Worm (Caenorhabditis elegans) whole organism, midembryonic: Measurements from ENCODE around the gene mbk-2.

ENCODE experiments used
- T22C8.4 ChIP-seq: fragments of 200-800 bp; sonication (Bioruptor generic); IDR thresholded peaks from 2 replicates; pipeline ENCODE4 v1.3.6; 2022; ENCODE audit warnings: missing genetic modification characterization, missing compliant biosample characterization
- cog-1 ChIP-seq: sonication (generic microtip); optimal IDR thresholded peaks from 2 replicates; lab custom pipeline; 2016; ENCODE audit warnings: missing genetic modification characterization, missing compliant biosample characterization
- flt-1 ChIP-seq: fragments of 200-800 bp; sonication (Bioruptor generic); IDR thresholded peaks from 2 replicates; pipeline ENCODE4 v1.3.6; 2022; ENCODE audit warnings: missing genetic modification characterization, missing compliant biosample characterization
- klf-2 ChIP-seq: fragments of 200-800 bp; sonication (Bioruptor generic); conservative IDR thresholded peaks from 2 replicates; pipeline ENCODE4 v1.3.6; 2022; ENCODE audit warnings: missing genetic modification reagents, missing genetic modification characterization, missing compliant biosample characterization
- med-1 ChIP-seq: sonication (generic microtip); optimal IDR thresholded peaks from 2 replicates; lab custom pipeline; 2017; ENCODE audit warnings: missing genetic modification characterization, mild to moderate bottlenecking, missing compliant biosample characterization, antibody characterized with exemption, missing genetic modification reagents; ENCODE audit not compliant: insufficient read depth
- ref-1 ChIP-seq: fragments of 200-800 bp; sonication (Bioruptor generic); conservative IDR thresholded peaks from 2 replicates; pipeline ENCODE4 v1.3.6; 2022; ENCODE audit warnings: missing genetic modification reagents, missing genetic modification characterization, missing compliant biosample characterization
- tab-1 ChIP-seq: fragments of 200-800 bp; sonication (Bioruptor generic); IDR thresholded peaks from 2 replicates; pipeline ENCODE4 v1.3.6; 2022; ENCODE audit warnings: missing genetic modification characterization, missing compliant biosample characterization
- ztf-23 ChIP-seq: fragments of 200-800 bp; sonication (Bioruptor generic); IDR thresholded peaks from 2 replicates; pipeline ENCODE4 v1.3.6; 2022; ENCODE audit warnings: missing genetic modification reagents, missing genetic modification characterization, missing compliant biosample characterization
- ztf-29 ChIP-seq: fragments of 200-800 bp; sonication (Bioruptor generic); IDR thresholded peaks from 2 replicates; pipeline ENCODE4 v1.3.6; 2022; ENCODE audit warnings: missing genetic modification reagents, missing genetic modification characterization, missing compliant biosample characterization

mbk-2 gene

ce11 chrIV:12977650-12978049, 31.3 kb upstream of the mbk-2 start:
- TF ChIP-seq tab-1 (GFP tag; lab: Robert Waterston, UW) (no peak), cog-1 (tag; lab: Kevin White, UChicago) (no peak), ztf-23 (GFP tag; lab: Robert Waterston, UW) (no peak), T22C8.4 (GFP tag; lab: Robert Waterston, UW) (no peak), ref-1 (no peak), klf-2 (GFP tag; lab: Robert Waterston, UW) (no peak), med-1 (GFP tag; lab: Kevin White, UChicago) (no peak), flt-1 (GFP tag; lab: Robert Waterston, UW) (no peak), ztf-29 (GFP tag; lab: Robert Waterston, UW) (no peak)

ce11 chrIV:12978307-12979036, 30.5 kb upstream of the mbk-2 start, which contains the start of gene K10D11.2:
K10D11.2 (plus strand) TSS chrIV:12978986.
- TF ChIP-seq flt-1 (GFP tag; lab: Robert Waterston, UW) (no peak), tab-1 (GFP tag; lab: Robert Waterston, UW) (no peak), ref-1 (no peak), ztf-23 (GFP tag; lab: Robert Waterston, UW) (no peak), T22C8.4 (GFP tag; lab: Robert Waterston, UW) (no peak), cog-1 (tag; lab: Kevin White, UChicago) (no peak), klf-2 (GFP tag; lab: Robert Waterston, UW) (no peak), ztf-29 (GFP tag; lab: Robert Waterston, UW) (no peak), med-1 (GFP tag; lab: Kevin White, UChicago) (no peak)

DNA sequence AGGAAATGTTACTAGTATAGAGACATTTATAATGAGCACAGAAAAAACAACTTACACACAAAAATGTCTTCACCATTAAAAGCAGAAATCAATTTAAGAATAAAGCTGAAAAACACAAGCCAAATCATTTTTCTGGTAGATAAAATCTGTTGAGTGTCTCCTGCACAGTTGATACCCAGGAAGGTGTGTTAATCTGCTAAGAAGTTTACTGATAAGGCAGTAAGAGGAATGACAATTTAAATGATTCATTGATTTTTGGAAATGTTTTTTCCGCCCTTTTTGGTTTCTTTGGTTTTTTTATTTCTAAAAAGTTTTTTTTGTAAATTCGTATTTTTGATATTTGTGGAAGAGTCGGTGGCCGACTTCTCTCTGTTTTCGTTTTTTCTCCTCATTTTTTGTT, 23.0 kb upstream of the mbk-2 start, which contains the start of gene K10D11.3:
Gene K10D11.3 (minus strand): TSS at position 174 of the 400 bp plus-strand sequence.
- TF ChIP-seq flt-1 (GFP tag; lab: Robert Waterston, UW) (no peak), T22C8.4 (GFP tag; lab: Robert Waterston, UW) (no peak), ref-1 (no peak), med-1 (GFP tag; lab: Kevin White, UChicago) (no peak), klf-2 (GFP tag; lab: Robert Waterston, UW) (no peak), cog-1 (tag; lab: Kevin White, UChicago) (no peak), ztf-23 (GFP tag; lab: Robert Waterston, UW) (no peak), tab-1 (GFP tag; lab: Robert Waterston, UW) (no peak), ztf-29 (GFP tag; lab: Robert Waterston, UW) (no peak)

DNA sequence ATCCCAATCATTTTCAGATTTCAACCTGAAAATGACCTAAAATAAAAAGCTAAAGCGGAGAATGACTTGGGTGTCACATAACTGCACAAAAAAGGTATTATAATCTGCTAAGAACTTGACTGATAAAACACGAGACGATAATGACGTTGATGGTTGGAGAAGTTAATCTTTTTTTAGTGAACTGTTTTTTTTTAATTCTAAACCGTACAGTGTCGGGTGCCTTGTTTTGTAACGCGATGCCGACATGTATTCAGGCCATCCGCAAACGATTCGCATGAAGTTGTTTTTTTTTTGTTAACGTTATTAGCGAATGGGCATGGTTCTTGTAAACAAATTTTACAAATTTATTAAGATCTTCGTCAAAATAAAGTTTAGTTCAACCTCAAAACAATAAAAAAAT, 19.6 kb upstream of the mbk-2 start, which contains the start of gene K10D11.6:
Gene K10D11.6 (minus strand): TSS at position 101 of the 400 bp plus-strand sequence.
- no peak for TF ChIP-seq ref-1

DNA sequence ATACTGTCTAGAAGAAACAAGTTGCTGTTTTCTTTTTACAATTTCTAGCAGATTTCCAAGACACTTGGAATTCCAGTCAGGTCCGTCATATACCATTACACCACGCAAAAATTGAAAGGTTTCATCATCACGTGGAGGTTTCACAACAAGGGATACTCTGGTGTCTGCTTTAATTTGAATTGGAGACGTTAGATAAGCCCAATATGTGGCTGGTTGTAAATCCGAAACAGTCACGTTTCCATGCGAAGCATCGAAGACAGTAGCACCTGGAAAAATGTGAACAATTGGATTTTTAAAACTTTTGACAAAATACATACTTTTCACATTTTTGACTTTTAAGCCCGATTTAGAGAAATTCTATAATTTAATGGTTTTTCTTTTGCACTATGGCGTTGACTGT, 18.3 kb upstream of the mbk-2 start:
- no peak for TF ChIP-seq ref-1
- TF ChIP-seq med-1 (GFP tag; lab: Kevin White, UChicago), result no peak
- no peak for TF ChIP-seq T22C8.4 (GFP tag; lab: Robert Waterston, UW)
- TF ChIP-seq klf-2 (GFP tag; lab: Robert Waterston, UW), result no peak
- TF ChIP-seq tab-1 (GFP tag; lab: Robert Waterston, UW), result no peak

DNA sequence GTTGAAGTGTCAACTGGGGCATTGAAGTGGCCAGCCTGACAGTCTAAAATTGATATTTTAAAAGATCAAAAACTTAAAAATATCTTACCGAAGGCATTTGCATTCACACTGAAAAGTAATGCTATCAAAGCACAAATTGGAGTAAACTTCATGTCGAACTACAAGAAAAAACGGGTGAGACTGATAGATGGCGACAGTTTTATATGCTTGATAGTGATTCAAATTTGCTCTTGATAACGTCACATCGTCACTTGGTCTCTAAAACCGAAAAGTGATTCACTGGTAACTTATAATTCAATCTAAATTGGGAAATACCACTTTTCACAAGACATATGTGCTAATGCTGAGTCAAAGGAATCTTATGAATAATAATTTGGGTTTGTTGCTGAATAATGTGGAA, 17.3 kb upstream of the mbk-2 start, which contains the start of gene K10D11.5:
Gene K10D11.5 (minus strand): TSS at position 215 of the 400 bp plus-strand sequence.
- TF ChIP-seq ztf-29 (GFP tag; lab: Robert Waterston, UW) (no peak), med-1 (GFP tag; lab: Kevin White, UChicago) (no peak), flt-1 (GFP tag; lab: Robert Waterston, UW) (no peak)

DNA sequence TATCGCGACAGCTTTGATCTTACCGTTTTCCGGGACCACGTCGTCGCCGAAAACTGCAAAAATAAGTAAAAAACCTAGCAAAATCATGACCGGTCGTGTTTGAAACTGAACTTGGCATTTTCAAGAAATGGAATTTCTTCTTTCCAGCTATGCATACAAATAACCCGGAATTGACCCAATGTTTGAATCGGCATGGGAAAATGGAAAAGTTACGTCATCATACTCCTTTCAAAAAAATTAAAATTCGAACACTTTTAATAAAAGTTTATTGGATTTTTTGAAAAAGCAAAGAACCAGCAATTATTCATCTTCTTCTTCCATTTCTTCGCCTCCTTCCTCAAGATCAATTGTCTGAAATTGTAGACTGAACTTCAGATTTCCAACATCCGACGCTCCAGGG, 14.6 kb upstream of the mbk-2 start, which contains the start of gene K10D11.4:
Gene K10D11.4 (minus strand): TSS at position 101 of the 400 bp plus-strand sequence.
- TF ChIP-seq T22C8.4 (GFP tag; lab: Robert Waterston, UW) (no peak), flt-1 (GFP tag; lab: Robert Waterston, UW) (no peak), ref-1 (no peak), med-1 (GFP tag; lab: Kevin White, UChicago) (no peak), klf-2 (GFP tag; lab: Robert Waterston, UW) (no peak), ztf-23 (GFP tag; lab: Robert Waterston, UW) (no peak), cog-1 (tag; lab: Kevin White, UChicago) (no peak)

- TF ChIP-seq med-1 (GFP tag; lab: Kevin White, UChicago), result no peak
- TF ChIP-seq klf-2 (GFP tag; lab: Robert Waterston, UW), result no peak
Measured at ce11 chrIV:12995886-12996285, 13.1 kb upstream of the mbk-2 start, which contains the start of gene K10D11.7. K10D11.7 (minus strand) TSS chrIV:12995986.

DNA sequence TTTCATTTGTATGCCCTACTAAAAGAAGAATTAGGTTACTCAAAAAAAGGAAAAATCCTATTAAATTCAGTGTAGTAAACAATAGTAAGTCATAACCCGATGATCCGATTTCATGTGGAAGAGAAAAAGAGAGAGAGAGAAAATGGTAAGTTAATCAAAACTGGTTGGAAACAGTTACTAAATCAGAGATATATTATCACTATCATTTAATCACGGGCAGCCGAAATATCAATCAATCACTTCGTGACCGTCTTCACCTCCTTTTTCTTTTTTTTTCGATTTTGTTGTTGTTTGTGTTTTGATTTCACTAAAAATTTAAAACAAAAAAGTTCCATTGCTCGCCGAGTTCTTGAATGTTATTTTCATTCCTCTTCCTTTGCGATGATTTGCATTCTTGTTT, 11.4 kb upstream of the mbk-2 start:
- TF ChIP-seq T22C8.4 (GFP tag; lab: Robert Waterston, UW) (no peak), klf-2 (GFP tag; lab: Robert Waterston, UW) (no peak), ref-1 (no peak), ztf-29 (GFP tag; lab: Robert Waterston, UW) (no peak), tab-1 (GFP tag; lab: Robert Waterston, UW) (no peak), cog-1 (tag; lab: Kevin White, UChicago) (no peak), flt-1 (GFP tag; lab: Robert Waterston, UW) (no peak), ztf-23 (GFP tag; lab: Robert Waterston, UW) (no peak), med-1 (GFP tag; lab: Kevin White, UChicago) (no peak)

- TF ChIP-seq flt-1 (GFP tag; lab: Robert Waterston, UW) (0 out of 2 replicates have a peak, but pooled peaks have one; percentile 40), cog-1 (tag; lab: Kevin White, UChicago) (no peak), ztf-29 (GFP tag; lab: Robert Waterston, UW) (no peak), klf-2 (GFP tag; lab: Robert Waterston, UW) (no peak), ref-1 (no peak)
Measured at ce11 chrIV:12999087-12999486, 9.9 kb upstream of the mbk-2 start.
